Fruit fly (Drosophila melanogaster) whole organism, pupa: ENCODE measurements around the gene CG4424.

Source experiments
- CG10348 ChIP-seq: fragments of 200-800 bp; sonication (Bioruptor generic); IDR thresholded peaks from 2 replicates; pipeline ENCODE4 v1.3.6; 2022; ENCODE audit warnings: missing biosample characterization, missing genetic modification characterization
- CG12605 ChIP-seq: fragments of 200-800 bp; sonication (Bioruptor generic); IDR thresholded peaks from 2 replicates; pipeline ENCODE4 v1.3.6; 2022; ENCODE audit warnings: missing biosample characterization, missing genetic modification characterization
- CG14655 ChIP-seq: fragments of 200-800 bp; sonication (Bioruptor generic); optimal IDR thresholded peaks from 3 replicates; lab custom pipeline; 2017; ENCODE audit warnings: mild to moderate bottlenecking, missing biosample characterization, missing genetic modification reagents, missing genetic modification characterization
- CG15710 ChIP-seq: fragments of 200-800 bp; sonication (Bioruptor generic); optimal IDR thresholded peaks from 2 replicates; lab custom pipeline; 2018; ENCODE audit warnings: missing biosample characterization, mild to moderate bottlenecking, missing genetic modification characterization, moderate library complexity
- CG32121 ChIP-seq: fragments of 200-800 bp; sonication (Bioruptor generic); IDR thresholded peaks from 2 replicates; pipeline ENCODE4 v1.3.6; 2022; ENCODE audit warnings: missing biosample characterization, missing genetic modification characterization
- CG34367 ChIP-seq: fragments of 200-800 bp; sonication (Bioruptor generic); optimal IDR thresholded peaks from 2 replicates; lab custom pipeline; 2018; ENCODE audit warnings: missing biosample characterization, mild to moderate bottlenecking, missing genetic modification characterization
- CG4496 ChIP-seq: fragments of 200-800 bp; sonication (Bioruptor generic); IDR thresholded peaks from 3 replicates; pipeline ENCODE4 v1.3.6; 2022; ENCODE audit warnings: missing biosample characterization, missing genetic modification characterization
- CG8159 ChIP-seq: fragments of 200-800 bp; sonication (Bioruptor generic); optimal IDR thresholded peaks from 3 replicates; lab custom pipeline; 2018; ENCODE audit warnings: missing biosample characterization, mild to moderate bottlenecking, missing genetic modification characterization, moderate library complexity
- CG8301 ChIP-seq: fragments of 200-800 bp; sonication (Bioruptor generic); optimal IDR thresholded peaks from 2 replicates; lab custom pipeline; 2018; ENCODE audit warnings: missing biosample characterization, mild to moderate bottlenecking, missing genetic modification characterization
- CG9948 ChIP-seq: fragments of 200-800 bp; sonication (Bioruptor generic); optimal IDR thresholded peaks from 2 replicates; lab custom pipeline; 2018; ENCODE audit warnings: missing biosample characterization, mild to moderate bottlenecking, missing genetic modification characterization, moderate library complexity
- D1 ChIP-seq: fragments of 200-800 bp; sonication (Bioruptor generic); optimal IDR thresholded peaks from 2 replicates; lab custom pipeline; 2018; ENCODE audit warnings: missing biosample characterization, mild to moderate bottlenecking, missing genetic modification characterization, moderate library complexity
- Pif1B ChIP-seq: fragments of 200-800 bp; sonication (Bioruptor generic); optimal IDR thresholded peaks from 3 replicates; lab custom pipeline; 2016; ENCODE audit warnings: missing biosample characterization, missing genetic modification characterization
- fd96Ca ChIP-seq: fragments of 200-800 bp; sonication (Bioruptor generic); IDR thresholded peaks from 3 replicates; pipeline ENCODE4 v1.3.6; 2022; ENCODE audit warnings: missing biosample characterization, missing genetic modification characterization
- rn ChIP-seq: fragments of 200-800 bp; sonication (Bioruptor generic); IDR thresholded peaks from 2 replicates; pipeline ENCODE4 v1.3.6; 2022; ENCODE audit warnings: missing biosample characterization, missing genetic modification characterization

- TF ChIP-seq CG4496 (GFP tag; lab: Robert Waterston, UW) (no peak), CG14655 (GFP tag; lab: Kevin White, UChicago) (no peak), CG8301 (tag; lab: Kevin White, UChicago) (no peak), CG32121 (no peak), CG10348 (GFP tag; lab: Robert Waterston, UW) (no peak), rn (no peak), CG34367 (tag; lab: Kevin White, UChicago) (no peak), D1 (tag; lab: Kevin White, UChicago) (no peak), CG9948 (no peak), CG8159 (tag; lab: Kevin White, UChicago) (no peak), CG12605 (GFP tag; lab: Robert Waterston, UW) (no peak), CG15710 (tag; lab: Kevin White, UChicago) (no peak), Pif1B (GFP tag; lab: Kevin White, UChicago) (no peak), fd96Ca (GFP tag; lab: Robert Waterston, UW) (no peak)
These were observed 38.6 kb upstream of the CG4424 start for dm6 chr3R:20066435-20066834.
